Worm (Caenorhabditis elegans): ENCODE measurements around the gene R04A9.7.

- TF ChIP-seq ama-1 (optimal IDR thresholded peaks at IDR 0.05) (no peak), B0310.2 (tag; optimal IDR thresholded peaks at IDR 0.05) (peak; percentile 78), pes-1 (GFP tag; IDR thresholded peaks at IDR 0.05) (peak; percentile 93), hmbx-1 (tag; optimal IDR thresholded peaks at IDR 0.05) (peak; percentile 71)
Observed at ce11 chrX:410073-410572, 15.4 kb upstream of the R04A9.7 start.
